Worm (Caenorhabditis elegans) whole organism, L3 larva: ENCODE measurements around the gene nhr-242.

Experiments used
- ceh-28 ChIP-seq: fragments of 150-350 bp; optimal IDR thresholded peaks from 2 replicates; lab custom pipeline; 2014; ENCODE audit warnings: missing biosample characterization, missing genetic modification reagents, missing genetic modification characterization
- egl-27 ChIP-seq: sonication (generic microtip); optimal IDR thresholded peaks from 4 replicates; lab custom pipeline; 2017; ENCODE audit warnings: missing biosample characterization, missing genetic modification reagents, missing genetic modification characterization
- nhr-28 ChIP-seq: fragments of 150-350 bp; optimal IDR thresholded peaks from 2 replicates; lab custom pipeline; 2014; ENCODE audit warnings: missing biosample characterization, missing genetic modification characterization
- unc-39 ChIP-seq: sonication (generic microtip); optimal IDR thresholded peaks from 4 replicates; lab custom pipeline; 2017; ENCODE audit warnings: missing biosample characterization, missing genetic modification characterization

The nhr-242 gene

ce11 chrIV:2529281-2529680 is 52.1 kb downstream of the nhr-242 start:
- peak; percentile 93 for TF ChIP-seq ceh-28 (tag; lab: Kevin White, UChicago)
- no peak for TF ChIP-seq egl-27
- no peak for TF ChIP-seq nhr-28
- no peak for TF ChIP-seq unc-39 (tag; lab: Kevin White, UChicago)
- TF ChIP-seq, all 47 proteins: peak for 1
